Worm (Caenorhabditis elegans) whole organism, young adult: ENCODE measurements around the gene sqst-4.
A peak's percentile ranks its signal among the peaks of the same experiment; 100 is the strongest.

ENCODE experiments used
- F33H1.4 ChIP-seq: fragments of 200-800 bp; sonication (Bioruptor generic); IDR thresholded peaks from 2 replicates; pipeline ENCODE4 v1.3.6; 2022; ENCODE audit warnings: missing genetic modification reagents, missing genetic modification characterization, missing compliant biosample characterization
- atf-7 ChIP-seq: sonication (generic microtip); optimal IDR thresholded peaks from 2 replicates; lab custom pipeline; 2017; ENCODE audit warnings: mild to moderate bottlenecking, missing genetic modification characterization, missing compliant biosample characterization
- attf-5 ChIP-seq: fragments of 200-800 bp; sonication (Bioruptor generic); optimal IDR thresholded peaks from 2 replicates; lab custom pipeline; 2018; ENCODE audit warnings: mild to moderate bottlenecking, missing genetic modification characterization, missing compliant biosample characterization
- bed-1 ChIP-seq: fragments of 200-800 bp; sonication (Bioruptor generic); IDR thresholded peaks from 2 replicates; pipeline ENCODE4 v1.3.6; 2022; ENCODE audit warnings: missing genetic modification reagents, missing genetic modification characterization, missing compliant biosample characterization
- chd-7 ChIP-seq: sonication (generic microtip); optimal IDR thresholded peaks from 2 replicates; lab custom pipeline; 2016; ENCODE audit warnings: mild to moderate bottlenecking, missing genetic modification characterization, moderate library complexity, missing compliant biosample characterization
- die-1 ChIP-seq: sonication (generic microtip); optimal IDR thresholded peaks from 2 replicates; lab custom pipeline; 2016; ENCODE audit warnings: missing genotype, mild to moderate bottlenecking, missing genetic modification characterization, missing compliant biosample characterization
- egl-18 ChIP-seq: fragments of 200-800 bp; sonication (Bioruptor generic); IDR thresholded peaks from 2 replicates; pipeline ENCODE4 v1.3.6; 2022; ENCODE audit warnings: missing genetic modification reagents, missing genetic modification characterization, missing compliant biosample characterization
- nfya-2 ChIP-seq: fragments of 200-800 bp; sonication (Bioruptor generic); IDR thresholded peaks from 2 replicates; pipeline ENCODE4 v1.3.6; 2022; ENCODE audit warnings: missing genetic modification reagents, missing genetic modification characterization, missing compliant biosample characterization
- pha-4 ChIP-seq: fragments of 150-350 bp; sonication (generic microtip); optimal IDR thresholded peaks from 2 replicates; lab custom pipeline; 2014; ENCODE audit warnings: missing biosample characterization, missing genetic modification reagents, missing genetic modification characterization
- rcor-1 ChIP-seq: fragments of 200-800 bp; sonication (Bioruptor generic); IDR thresholded peaks from 2 replicates; pipeline ENCODE4 v1.3.6; 2022; ENCODE audit warnings: missing genetic modification reagents, missing genetic modification characterization, missing compliant biosample characterization
- snpc-1.3 ChIP-seq: sonication (generic microtip); optimal IDR thresholded peaks from 2 replicates; lab custom pipeline; 2017; ENCODE audit warnings: missing genetic modification characterization, mild to moderate bottlenecking, missing compliant biosample characterization, antibody characterized with exemption, moderate library complexity, missing genotype, missing genetic modification reagents; ENCODE audit not compliant: insufficient read depth
- snpc-3.4 ChIP-seq: sonication (generic microtip); optimal IDR thresholded peaks from 2 replicates; lab custom pipeline; 2017; ENCODE audit warnings: missing genetic modification characterization, mild to moderate bottlenecking, missing compliant biosample characterization, antibody characterized with exemption, moderate library complexity, missing genotype, missing genetic modification reagents

sqst-4 gene

ce11 chrV:16537908-16538446 is 49.7 kb downstream of the sqst-4 start, which contains the start of gene Y32B12B.2 (continued):
- TF ChIP-seq chd-7 (tag; lab: Kevin White, UChicago) (no peak), snpc-1.3 (tag; lab: Kevin White, UChicago) (no peak), die-1 (tag; lab: Kevin White, UChicago) (no peak), bed-1 (GFP tag; lab: Robert Waterston, UW) (peak; percentile 48; the same call in 1 of the 2 replicates), F33H1.4 (GFP tag; lab: Robert Waterston, UW) (no peak), nfya-2 (GFP tag; lab: Robert Waterston, UW) (no peak), pha-4 (tag; lab: Kevin White, UChicago) (no peak), egl-18 (no peak), snpc-3.4 (tag; lab: Kevin White, UChicago) (no peak), atf-7 (tag; lab: Kevin White, UChicago) (no peak), attf-5 (GFP tag; lab: Kevin White, UChicago) (peak; percentile 50), rcor-1 (GFP tag; lab: Robert Waterston, UW) (0 out of 2 replicates have a peak, but pooled peaks have one; percentile 15)
